Fruit fly (Drosophila melanogaster) whole organism, prepupa: ENCODE results near the gene Rad60.
A peak's percentile ranks its signal among the peaks of the same experiment; 100 is the strongest.

Experiments
- Blimp-1 ChIP-seq: fragments of 200-800 bp; sonication (Bioruptor generic); optimal IDR thresholded peaks from 3 replicates; lab custom pipeline; 2017; ENCODE audit warnings: missing biosample characterization, missing genetic modification characterization, mild to moderate bottlenecking, moderate library complexity, missing genetic modification reagents
- CG11762 ChIP-seq: fragments of 200-800 bp; sonication (Bioruptor generic); optimal IDR thresholded peaks from 3 replicates; lab custom pipeline; 2016; ENCODE audit warnings: missing biosample characterization, missing genetic modification characterization; ENCODE audit not compliant: insufficient read depth
- CG11902 ChIP-seq: fragments of 200-800 bp; sonication (Bioruptor generic); optimal IDR thresholded peaks from 3 replicates; lab custom pipeline; 2016; ENCODE audit warnings: missing biosample characterization, missing genetic modification characterization
- CG15336 ChIP-seq: fragments of 200-800 bp; sonication (Bioruptor generic); IDR thresholded peaks from 2 replicates; pipeline ENCODE4 v1.3.6; 2022; ENCODE audit warnings: missing biosample characterization, missing genetic modification characterization
- CG3032 ChIP-seq: fragments of 200-800 bp; optimal IDR thresholded peaks from 2 replicates; lab custom pipeline; 2019; ENCODE audit warnings: missing biosample characterization, mild to moderate bottlenecking, missing genetic modification characterization, moderate library complexity
- CG31627 ChIP-seq: fragments of 200-800 bp; sonication (Bioruptor generic); optimal IDR thresholded peaks from 3 replicates; lab custom pipeline; 2016; ENCODE audit warnings: missing biosample characterization, missing genetic modification characterization
- CG32006 ChIP-seq: fragments of 200-800 bp; sonication (Bioruptor generic); optimal IDR thresholded peaks from 3 replicates; lab custom pipeline; 2017; ENCODE audit warnings: missing biosample characterization, mild to moderate bottlenecking, missing genetic modification characterization
- CG34406 ChIP-seq: fragments of 200-800 bp; sonication (Bioruptor generic); optimal IDR thresholded peaks from 3 replicates; lab custom pipeline; 2016; ENCODE audit warnings: missing biosample characterization, missing genetic modification characterization
- CG3919 ChIP-seq: fragments of 200-800 bp; sonication (Bioruptor generic); optimal IDR thresholded peaks from 3 replicates; lab custom pipeline; 2016; ENCODE audit warnings: missing biosample characterization, missing genetic modification characterization
- CG4318 ChIP-seq: fragments of 200-800 bp; sonication (Bioruptor generic); optimal IDR thresholded peaks from 3 replicates; lab custom pipeline; 2017; ENCODE audit warnings: missing biosample characterization, mild to moderate bottlenecking, missing genetic modification characterization
- CG6163 ChIP-seq: fragments of 200-800 bp; sonication (Bioruptor generic); IDR thresholded peaks from 3 replicates; pipeline ENCODE4 v1.3.6; 2022; ENCODE audit warnings: missing biosample characterization, missing genetic modification characterization
- CG6792 ChIP-seq: fragments of 200-800 bp; sonication (Bioruptor generic); optimal IDR thresholded peaks from 3 replicates; lab custom pipeline; 2016; ENCODE audit warnings: missing biosample characterization, missing genetic modification characterization
- CG6854 ChIP-seq: fragments of 200-800 bp; sonication (Bioruptor generic); optimal IDR thresholded peaks from 2 replicates; lab custom pipeline; 2017; ENCODE audit warnings: missing biosample characterization, mild to moderate bottlenecking, missing genetic modification characterization
- CG8119 ChIP-seq: fragments of 200-800 bp; sonication (Bioruptor generic); IDR thresholded peaks from 3 replicates; pipeline ENCODE4 v1.3.6; 2022; ENCODE audit warnings: missing biosample characterization, missing genetic modification characterization
- CG8632 ChIP-seq: fragments of 200-800 bp; sonication (Bioruptor generic); optimal IDR thresholded peaks from 3 replicates; lab custom pipeline; 2016; ENCODE audit warnings: missing biosample characterization, missing genetic modification characterization
- Eip75B ChIP-seq: fragments of 200-800 bp; sonication (Bioruptor generic); optimal IDR thresholded peaks from 3 replicates; lab custom pipeline; 2016; ENCODE audit warnings: missing biosample characterization, missing genetic modification characterization
- Eip78C ChIP-seq: fragments of 200-800 bp; sonication (Bioruptor generic); peaks from one replicate; lab custom pipeline; 2016; ENCODE audit warnings: missing biosample characterization, missing genetic modification characterization
- Ets21C ChIP-seq: fragments of 200-800 bp; sonication (Bioruptor generic); optimal IDR thresholded peaks from 3 replicates; lab custom pipeline; 2016; ENCODE audit warnings: missing biosample characterization, missing genetic modification characterization
- Ets96B ChIP-seq: fragments of 200-800 bp; optimal IDR thresholded peaks from 2 replicates; lab custom pipeline; 2019; ENCODE audit warnings: missing biosample characterization, mild to moderate bottlenecking, missing genetic modification characterization, moderate library complexity
- Hr38 ChIP-seq: sonication (Bioruptor generic); optimal IDR thresholded peaks from 2 replicates; lab custom pipeline; 2016; ENCODE audit warnings: missing biosample characterization, missing genetic modification characterization
- Hr39 ChIP-seq: fragments of 200-800 bp; sonication (Bioruptor generic); optimal IDR thresholded peaks from 2 replicates; lab custom pipeline; 2016; ENCODE audit warnings: missing biosample characterization, missing genetic modification characterization
- Met ChIP-seq: fragments of 200-800 bp; sonication (Bioruptor generic); optimal IDR thresholded peaks from 3 replicates; lab custom pipeline; 2016; ENCODE audit warnings: missing biosample characterization, missing genetic modification characterization
- OdsH ChIP-seq: fragments of 200-800 bp; sonication (Bioruptor generic); optimal IDR thresholded peaks from 3 replicates; lab custom pipeline; 2016; ENCODE audit warnings: missing biosample characterization, missing genetic modification characterization
- Smox ChIP-seq: fragments of 200-800 bp; sonication (Bioruptor generic); optimal IDR thresholded peaks from 3 replicates; lab custom pipeline; 2016; ENCODE audit warnings: missing biosample characterization, missing genetic modification characterization
- Sox102F ChIP-seq: fragments of 200-800 bp; sonication (Bioruptor generic); optimal IDR thresholded peaks from 2 replicates; lab custom pipeline; 2016; ENCODE audit warnings: missing biosample characterization, mild to moderate bottlenecking, missing genetic modification characterization
- Sox14 ChIP-seq: fragments of 200-800 bp; sonication (Bioruptor generic); optimal IDR thresholded peaks from 3 replicates; lab custom pipeline; 2016; ENCODE audit warnings: missing biosample characterization, missing genetic modification characterization
- Sox15 ChIP-seq: fragments of 200-800 bp; sonication (Bioruptor generic); optimal IDR thresholded peaks from 3 replicates; lab custom pipeline; 2016; ENCODE audit warnings: missing biosample characterization, missing genetic modification characterization
- acj6 ChIP-seq: fragments of 200-800 bp; sonication (Bioruptor generic); optimal IDR thresholded peaks from 3 replicates; lab custom pipeline; 2016; ENCODE audit warnings: missing biosample characterization, missing genetic modification characterization
- dac ChIP-seq: fragments of 200-800 bp; sonication (Bioruptor generic); optimal IDR thresholded peaks from 2 replicates; lab custom pipeline; 2017; ENCODE audit warnings: missing biosample characterization, mild to moderate bottlenecking, missing genetic modification characterization
- dsx ChIP-seq: fragments of 200-800 bp; optimal IDR thresholded peaks from 3 replicates; lab custom pipeline; 2019; ENCODE audit warnings: missing biosample characterization, mild to moderate bottlenecking, missing genetic modification characterization, moderate library complexity; ENCODE audit not compliant: poor library complexity, severe bottlenecking
- esn ChIP-seq: fragments of 200-800 bp; sonication (Bioruptor generic); optimal IDR thresholded peaks from 2 replicates; lab custom pipeline; 2016; ENCODE audit warnings: missing biosample characterization, mild to moderate bottlenecking, missing genetic modification characterization, moderate library complexity
- fd59A ChIP-seq: fragments of 200-800 bp; sonication (Bioruptor generic); optimal IDR thresholded peaks from 2 replicates; lab custom pipeline; 2017; ENCODE audit warnings: missing biosample characterization, mild to moderate bottlenecking, missing genetic modification characterization, missing genetic modification reagents
- fkh ChIP-seq: fragments of 200-800 bp; sonication (Bioruptor generic); optimal IDR thresholded peaks from 3 replicates; lab custom pipeline; 2017; ENCODE audit warnings: missing biosample characterization, mild to moderate bottlenecking, missing genetic modification characterization, moderate library complexity
- lz ChIP-seq: fragments of 200-800 bp; sonication (Bioruptor generic); optimal IDR thresholded peaks from 3 replicates; lab custom pipeline; 2016; ENCODE audit warnings: missing biosample characterization, missing genetic modification characterization
- pdm3 ChIP-seq: fragments of 200-800 bp; sonication (Bioruptor generic); optimal IDR thresholded peaks from 3 replicates; lab custom pipeline; 2016; ENCODE audit warnings: missing biosample characterization, missing genetic modification characterization
- salr ChIP-seq, 2 experiments: fragments of 200-800 bp; sonication (Bioruptor generic); optimal IDR thresholded peaks; 3 replicates each; lab custom pipeline; 2016 to 2018; ENCODE audit warnings: missing biosample characterization in 2 of 2, missing genetic modification characterization in 2 of 2, mild to moderate bottlenecking in 1 of 2
- spab ChIP-seq: fragments of 200-800 bp; sonication (Bioruptor generic); optimal IDR thresholded peaks from 2 replicates; lab custom pipeline; 2017; ENCODE audit warnings: missing biosample characterization, mild to moderate bottlenecking, missing genetic modification characterization, missing genetic modification reagents
- ss ChIP-seq, 2 experiments: fragments of 200-800 bp; sonication (Bioruptor generic); optimal IDR thresholded peaks; 2 replicates in 1 of 2; 3 replicates in 1 of 2; lab custom pipeline; 2017 to 2018; ENCODE audit warnings: mild to moderate bottlenecking in 2 of 2, missing biosample characterization in 2 of 2, missing genetic modification characterization in 2 of 2, moderate library complexity in 1 of 2
- svp ChIP-seq: fragments of 200-800 bp; sonication (Bioruptor generic); peaks from one replicate; lab custom pipeline; 2016; ENCODE audit warnings: missing biosample characterization, missing genetic modification characterization
- vri ChIP-seq: fragments of 200-800 bp; sonication (Bioruptor generic); optimal IDR thresholded peaks from 3 replicates; lab custom pipeline; 2016; ENCODE audit warnings: missing biosample characterization, mild to moderate bottlenecking, missing genetic modification characterization

Rad60 gene

DNA sequence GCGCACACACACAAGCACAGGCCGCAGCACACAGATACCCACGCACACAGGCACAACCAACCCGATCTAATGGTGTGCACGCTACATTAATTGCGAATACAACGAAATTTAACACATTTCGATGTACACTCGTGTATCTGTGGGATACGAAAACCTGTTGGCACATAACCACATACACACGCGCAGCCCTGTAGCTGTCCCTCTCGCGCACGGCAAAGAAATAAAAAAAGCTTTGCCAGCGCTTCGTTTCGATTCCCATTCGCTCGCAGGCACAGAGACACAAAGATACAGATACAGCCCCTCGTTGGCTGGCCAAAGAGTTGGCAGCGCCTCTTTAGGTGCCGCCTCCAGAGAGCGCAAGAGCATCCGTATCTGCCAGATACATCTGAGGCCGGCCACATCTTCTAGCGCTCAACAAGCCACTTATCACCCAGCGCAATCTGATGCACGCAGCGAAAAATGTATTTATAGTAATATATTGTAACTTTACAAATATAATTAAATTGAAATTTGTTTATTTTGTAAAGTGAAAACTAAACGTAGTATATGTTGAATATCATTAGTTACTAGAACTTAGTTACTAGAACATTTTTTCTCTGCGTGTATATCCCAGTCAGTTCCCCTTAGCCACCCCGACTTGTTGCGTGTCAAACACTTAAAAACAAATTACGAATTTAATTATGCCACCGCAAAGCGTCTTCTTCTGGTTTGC lies 41.9 kb upstream of the Rad60 start (continued):
- TF ChIP-seq CG31627 (GFP tag; lab: Kevin White, UChicago) (no peak), CG11902 (GFP tag; lab: Kevin White, UChicago) (no peak), CG32006 (GFP tag; lab: Kevin White, UChicago) (peak; percentile 50), pdm3 (GFP tag; lab: Kevin White, UChicago) (no peak), Blimp-1 (GFP tag; lab: Kevin White, UChicago) (no peak), CG3032 (peak; percentile 47), CG15336 (GFP tag; lab: Robert Waterston, UW) (peak; percentile 65), Eip78C (peak; percentile 84), svp (GFP tag; lab: Kevin White, UChicago) (no peak), Ets21C (GFP tag; lab: Kevin White, UChicago) (no peak), CG6792 (GFP tag; lab: Kevin White, UChicago) (no peak), Hr38 (GFP tag; lab: Kevin White, UChicago) (no peak), OdsH (no peak), Sox15 (GFP tag; lab: Kevin White, UChicago) (no peak), CG8119 (GFP tag; lab: Robert Waterston, UW) (no peak; the same call in 1 of the 3 replicates), ss (GFP tag; optimal IDR thresholded peaks at IDR 0.05; lab: Kevin White, UChicago) (peak; percentile 57 to 79), Hr39 (no peak), Met (GFP tag; lab: Kevin White, UChicago) (no peak), acj6 (GFP tag; lab: Kevin White, UChicago) (peak; percentile 53), esn (GFP tag; lab: Kevin White, UChicago) (peak; percentile 37), salr (GFP tag; optimal IDR thresholded peaks at IDR 0.05; lab: Kevin White, UChicago) (peak; percentile 21 to 61), lz (no peak), CG3919 (GFP tag; lab: Kevin White, UChicago) (peak; percentile 44), Ets96B (tag; lab: Kevin White, UChicago) (peak; percentile 53), CG4318 (GFP tag; lab: Kevin White, UChicago) (no peak), Smox (no peak), Sox102F (GFP tag; lab: Kevin White, UChicago) (peak; percentile 43), CG34406 (GFP tag; lab: Kevin White, UChicago) (peak; percentile 39)
- TF ChIP-seq, all 60 proteins: peak for 35

DNA sequence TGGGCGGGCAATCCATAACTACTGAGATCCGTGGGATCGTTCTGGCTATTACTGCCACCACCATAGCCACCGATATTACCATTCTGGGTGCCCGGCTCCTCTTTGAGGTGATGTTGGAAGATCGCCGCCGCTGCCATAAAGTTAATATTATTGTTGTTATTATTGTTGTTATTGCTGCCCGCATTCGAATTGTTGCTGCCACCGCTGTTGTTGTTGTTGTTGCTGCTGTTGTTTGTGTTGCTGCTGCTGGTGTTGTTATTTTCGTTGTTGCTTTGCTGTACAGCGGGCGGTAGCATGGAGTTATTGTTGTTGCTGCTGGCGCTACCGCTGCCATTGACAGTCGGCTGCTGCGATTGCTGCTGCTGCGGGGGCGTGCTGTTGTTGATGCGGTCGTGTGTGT lies 41.0 kb upstream of the Rad60 start:
- TF ChIP-seq CG32006 (GFP tag; lab: Kevin White, UChicago), result no peak
- no peak for TF ChIP-seq CG11762 (GFP tag; lab: Kevin White, UChicago)
- TF ChIP-seq CG15336 (GFP tag; lab: Robert Waterston, UW), result no peak
- TF ChIP-seq fkh, result no peak
- no peak for TF ChIP-seq Sox102F (GFP tag; lab: Kevin White, UChicago)

DNA sequence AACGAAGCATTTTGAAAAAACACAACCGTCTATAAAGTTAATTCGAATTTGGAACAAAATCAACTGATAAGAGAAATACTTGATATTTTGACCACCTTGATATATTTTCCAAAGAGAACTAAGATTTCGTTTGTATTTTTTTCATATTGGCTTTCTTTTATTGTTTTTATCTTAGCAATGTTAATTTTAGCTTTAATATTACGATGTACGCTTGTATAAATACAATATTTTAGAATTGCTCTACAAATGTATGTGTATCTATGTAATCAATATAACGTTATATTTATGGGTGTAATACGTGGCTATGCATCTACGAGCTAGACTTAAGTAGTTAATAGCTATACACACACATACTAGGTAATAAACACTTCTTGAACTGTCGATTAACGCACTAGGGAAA lies 38.8 kb upstream of the Rad60 start, which contains the start of gene bb8:
Gene bb8 (minus strand): TSS at position 101 of the 400 bp plus-strand sequence.
- TF ChIP-seq CG3032 (no peak), pdm3 (GFP tag; lab: Kevin White, UChicago) (no peak), Sox102F (GFP tag; lab: Kevin White, UChicago) (no peak), Eip75B (no peak), lz (no peak), dac (GFP tag; lab: Kevin White, UChicago) (no peak), CG11902 (GFP tag; lab: Kevin White, UChicago) (no peak), Hr39 (no peak), CG6163 (no peak), dsx (GFP tag; lab: Kevin White, UChicago) (no peak), vri (GFP tag; lab: Kevin White, UChicago) (no peak), Eip78C (no peak), spab (GFP tag; lab: Kevin White, UChicago) (no peak), fd59A (GFP tag; lab: Kevin White, UChicago) (no peak), Sox14 (no peak), CG4318 (GFP tag; lab: Kevin White, UChicago) (no peak), CG6854 (GFP tag; lab: Kevin White, UChicago) (no peak), CG34406 (GFP tag; lab: Kevin White, UChicago) (no peak), CG8632 (no peak), Ets21C (GFP tag; lab: Kevin White, UChicago) (no peak)
